Worm (Caenorhabditis elegans): Measurements from ENCODE around the gene fbxa-158.
"Not testable (repeated sequence)": the region's sequence is repeated elsewhere in the genome, so short reads cannot be mapped to it uniquely, and the experiment has no call there.

The fbxa-158 gene

ce11 chrII:1621180-1621579 is at the start of gene fbxa-158:
fbxa-158 (minus strand) TSS chrII:1621280.
- TF ChIP-seq unc-62 (GFP tag; optimal IDR thresholded peaks at IDR 0.05): no peak

- no peak for TF ChIP-seq unc-62 (GFP tag; optimal IDR thresholded peaks at IDR 0.05)
Observed at ce11 chrII:1670260-1670879, 49.3 kb upstream of the fbxa-158 start, which contains the start of gene nhx-6. nhx-6 (plus strand) TSS chrII:1670829.

ce11 chrII:1668913-1669312 is 47.8 kb upstream of the fbxa-158 start, which contains the start of gene srw-97:
srw-97 (minus strand) TSS chrII:1669013.
- no peak for TF ChIP-seq unc-62 (GFP tag; optimal IDR thresholded peaks at IDR 0.05)

ce11 chrII:1666025-1666424 is 44.9 kb upstream of the fbxa-158 start, which contains the start of gene srlf-29:
srlf-29 (plus strand) TSS chrII:1666325.
- no peak for TF ChIP-seq unc-62 (GFP tag; optimal IDR thresholded peaks at IDR 0.05)

ce11 chrII:1663516-1663915 is 42.4 kb upstream of the fbxa-158 start, which contains the start of gene duxl-1:
duxl-1 (plus strand) TSS chrII:1663699.
- TF ChIP-seq unc-62 (GFP tag; optimal IDR thresholded peaks at IDR 0.05): no peak

- no peak for TF ChIP-seq unc-62 (GFP tag; optimal IDR thresholded peaks at IDR 0.05)
Observed at ce11 chrII:1662881-1663280, 41.8 kb upstream of the fbxa-158 start, which contains the start of gene ZC204.14. ZC204.14 (minus strand) TSS chrII:1662949.

ce11 chrII:1660888-1661287 is 39.8 kb upstream of the fbxa-158 start, which contains the start of gene ZC204.13:
ZC204.13 (minus strand) TSS chrII:1660988.
- not testable (repeated sequence) for TF ChIP-seq unc-62 (GFP tag; optimal IDR thresholded peaks at IDR 0.05)

- TF ChIP-seq unc-62 (GFP tag; optimal IDR thresholded peaks at IDR 0.05): no peak
Observed at ce11 chrII:1657202-1657601, 36.1 kb upstream of the fbxa-158 start, which contains the start of gene ZC204.12. ZC204.12 (minus strand) TSS chrII:1657302.

ce11 chrII:1654917-1655316 is 33.8 kb upstream of the fbxa-158 start, which contains the start of gene btb-12:
btb-12 (plus strand) TSS chrII:1655217.
- no peak for TF ChIP-seq unc-62 (GFP tag; optimal IDR thresholded peaks at IDR 0.05)

- TF ChIP-seq unc-62 (GFP tag; optimal IDR thresholded peaks at IDR 0.05): no peak
Observed at ce11 chrII:1653397-1653796, 32.3 kb upstream of the fbxa-158 start, which contains the start of gene fbxb-15. fbxb-15 (minus strand) TSS chrII:1653497.

- TF ChIP-seq unc-62 (GFP tag; optimal IDR thresholded peaks at IDR 0.05): no peak
Observed at ce11 chrII:1651804-1652203, 30.7 kb upstream of the fbxa-158 start, which contains the start of gene fbxb-16. fbxb-16 (minus strand) TSS chrII:1651904.

ce11 chrII:1650502-1650901 is 29.4 kb upstream of the fbxa-158 start, which contains the start of gene fbxb-20:
fbxb-20 (minus strand) TSS chrII:1650602.
- TF ChIP-seq unc-62 (GFP tag; optimal IDR thresholded peaks at IDR 0.05): no peak

ce11 chrII:1648768-1649167 is 27.7 kb upstream of the fbxa-158 start, which contains the start of gene fbxb-21:
fbxb-21 (minus strand) TSS chrII:1648868.
- TF ChIP-seq unc-62 (GFP tag; optimal IDR thresholded peaks at IDR 0.05): no peak

- no peak for TF ChIP-seq unc-62 (GFP tag; optimal IDR thresholded peaks at IDR 0.05)
Observed at ce11 chrII:1646199-1646598, 25.1 kb upstream of the fbxa-158 start, which contains the start of gene ZC204.17. ZC204.17 (minus strand) TSS chrII:1646299.

- no peak for TF ChIP-seq unc-62 (GFP tag; optimal IDR thresholded peaks at IDR 0.05)
Observed at ce11 chrII:1644777-1645348, 23.8 kb upstream of the fbxa-158 start, which contains the start of gene ZC204.6. ZC204.6 (minus strand) TSS chrII:1644827.

- no peak for TF ChIP-seq unc-62 (GFP tag; optimal IDR thresholded peaks at IDR 0.05)
Observed at ce11 chrII:1640496-1640895, 19.4 kb upstream of the fbxa-158 start, which contains the start of gene srh-72. srh-72 (minus strand) TSS chrII:1640596.

Data from whole organism, dauer.